Fruit fly (Drosophila melanogaster) Kc167 (cell line): ENCODE results near the gene PXo.

Experiments
- h ChIP-seq: fragments of >200 bp; optimal IDR thresholded peaks from 3 replicates; lab custom pipeline; 2018; ENCODE audit warnings: missing external identifiers
- psq ChIP-seq: fragments of >200 bp; optimal IDR thresholded peaks from 2 replicates; lab custom pipeline; 2017; ENCODE audit warnings: missing external identifiers
- ttk ChIP-seq: sonication (Bioruptor generic); optimal IDR thresholded peaks from 2 replicates; lab custom pipeline; 2017; ENCODE audit warnings: missing external identifiers

DNA sequence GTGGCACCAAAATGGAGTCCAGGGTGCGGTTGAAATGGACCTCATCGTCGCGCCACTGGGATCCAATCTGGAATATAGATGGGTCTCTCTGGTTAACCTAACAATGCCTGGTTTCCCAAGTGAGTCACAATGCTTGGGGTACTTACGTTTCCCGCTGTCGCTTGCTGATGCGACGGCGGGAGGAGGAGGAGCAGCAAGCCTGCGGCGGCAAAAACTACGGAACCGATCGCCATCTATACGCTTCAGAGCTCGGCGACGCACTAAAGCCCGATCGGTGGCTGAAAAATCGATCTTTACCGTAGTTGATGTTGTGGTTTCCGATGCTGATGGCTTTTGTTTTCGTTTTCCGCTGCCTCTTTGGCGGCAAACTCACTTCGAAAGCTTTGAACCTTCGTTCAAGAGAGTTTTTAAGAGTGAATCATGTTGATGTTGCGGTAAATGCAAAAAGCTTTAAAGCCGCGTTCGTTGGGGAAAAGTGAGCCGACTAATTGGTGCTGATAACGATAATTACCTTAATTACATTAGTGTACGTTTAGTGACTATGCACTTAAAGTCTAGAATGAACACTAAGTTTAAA, 18.8 kb downstream of the PXo start, which contains the start of gene QC:
- TF ChIP-seq psq (lab: Kevin White, UChicago) (no peak), ttk (no peak), h (lab: Kevin White, UChicago) (no peak)
